Fruit fly (Drosophila melanogaster): Measurements from ENCODE around the gene CG6005.

Gene CG6005

dm6 chr3R:19010923-19011322 is 12.9 kb downstream of the CG6005 start:
- TF ChIP-seq tai (GFP tag; optimal IDR thresholded peaks at IDR 0.05) (no peak), Jra (GFP tag; optimal IDR thresholded peaks at IDR 0.05) (no peak), Rel (GFP tag; optimal IDR thresholded peaks at IDR 0.05) (no peak), Rel (tag; optimal IDR thresholded peaks at IDR 0.05) (no peak), usp (GFP tag; optimal IDR thresholded peaks at IDR 0.05) (no peak), Vsx2 (GFP tag; optimal IDR thresholded peaks at IDR 0.05; ENCODE audit: partially characterized antibody) (no peak), woc (GFP tag; optimal IDR thresholded peaks at IDR 0.05) (no peak), Dif (GFP tag; optimal IDR thresholded peaks at IDR 0.05; ENCODE audit: partially characterized antibody) (no peak), br (GFP tag; optimal IDR thresholded peaks at IDR 0.05) (no peak), brk (GFP tag; optimal IDR thresholded peaks at IDR 0.05) (no peak), h (GFP tag; optimal IDR thresholded peaks at IDR 0.05) (no peak), rgr (GFP tag; optimal IDR thresholded peaks at IDR 0.05) (no peak), GATAd (GFP tag; optimal IDR thresholded peaks at IDR 0.05) (no peak), jim (GFP tag; optimal IDR thresholded peaks at IDR 0.05) (no peak), Myc (optimal IDR thresholded peaks at IDR 0.05) (no peak), lola (GFP tag; optimal IDR thresholded peaks at IDR 0.05) (no peak), Dfd (GFP tag; optimal IDR thresholded peaks at IDR 0.05) (no peak)

- TF ChIP-seq sv (GFP tag; optimal IDR thresholded peaks at IDR 0.05) (no peak), Sp1 (GFP tag; optimal IDR thresholded peaks at IDR 0.05) (no peak), CG32264 (GFP tag; optimal IDR thresholded peaks at IDR 0.05) (no peak), dl (GFP tag; optimal IDR thresholded peaks at IDR 0.05; ENCODE audit: insufficient read depth in 1 of 2, partially characterized antibody in 2 of 2) (no peak), Hnf4 (GFP tag; optimal IDR thresholded peaks at IDR 0.05) (no peak), psq (GFP tag; optimal IDR thresholded peaks at IDR 0.05) (no peak), Jra (GFP tag; optimal IDR thresholded peaks at IDR 0.05) (no peak), jim (GFP tag; optimal IDR thresholded peaks at IDR 0.05) (no peak), ey (GFP tag; optimal IDR thresholded peaks at IDR 0.05) (no peak), Rel (GFP tag; optimal IDR thresholded peaks at IDR 0.05) (no peak), Rel (tag; optimal IDR thresholded peaks at IDR 0.05) (no peak), Mio (GFP tag; optimal IDR thresholded peaks at IDR 0.05) (no peak), sage (GFP tag; optimal IDR thresholded peaks at IDR 0.05) (no peak), Abd-B (GFP tag; optimal IDR thresholded peaks at IDR 0.05) (no peak), CrebA (GFP tag; optimal IDR thresholded peaks at IDR 0.05; ENCODE audit: borderline replicate concordance) (no peak), usp (GFP tag; optimal IDR thresholded peaks at IDR 0.05) (no peak), Dfd (GFP tag; optimal IDR thresholded peaks at IDR 0.05) (no peak), Hr78 (GFP tag; optimal IDR thresholded peaks at IDR 0.05) (no peak), HLH106 (tag; optimal IDR thresholded peaks at IDR 0.05) (no peak), Hr83 (GFP tag; optimal IDR thresholded peaks at IDR 0.05; ENCODE audit: poor library complexity, severe bottlenecking) (no peak), tai (GFP tag; optimal IDR thresholded peaks at IDR 0.05) (no peak)
Measured at dm6 chr3R:19001701-19002100, 22.1 kb downstream of the CG6005 start.

DNA sequence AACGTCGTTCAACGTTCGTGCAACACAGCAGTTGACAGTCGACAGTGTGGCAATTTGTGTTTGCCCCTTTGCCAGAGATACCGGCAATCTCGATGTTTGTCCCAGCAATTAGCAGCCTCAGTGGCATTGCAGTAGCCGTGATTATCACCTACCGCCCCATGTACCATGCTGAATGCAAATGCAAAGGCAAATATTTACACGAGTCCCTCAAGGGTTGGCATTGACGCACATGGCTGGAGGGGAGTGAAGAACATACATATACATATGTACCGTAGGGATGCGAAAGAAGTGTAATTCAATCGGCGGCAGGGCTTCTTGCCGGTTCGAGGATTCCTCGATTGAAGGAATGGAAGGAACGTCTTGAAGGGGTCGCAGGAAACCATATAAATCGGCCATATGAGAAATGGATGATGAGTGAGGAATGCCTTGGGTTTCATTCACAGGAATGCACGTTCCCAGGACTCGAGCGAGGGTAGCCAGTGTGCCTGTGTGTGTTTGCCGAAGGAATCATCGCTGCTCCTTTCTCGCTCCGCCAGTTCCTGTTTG is 23.9 kb downstream of the CG6005 start:
- TF ChIP-seq pan (optimal IDR thresholded peaks at IDR 0.05) (no peak), Hr78 (GFP tag; optimal IDR thresholded peaks at IDR 0.05) (no peak), usp (GFP tag; optimal IDR thresholded peaks at IDR 0.05) (no peak), ey (GFP tag; optimal IDR thresholded peaks at IDR 0.05) (no peak), tai (GFP tag; optimal IDR thresholded peaks at IDR 0.05) (no peak), Myc (optimal IDR thresholded peaks at IDR 0.05) (no peak), psq (GFP tag; optimal IDR thresholded peaks at IDR 0.05) (no peak), Hr83 (GFP tag; optimal IDR thresholded peaks at IDR 0.05; ENCODE audit: poor library complexity, severe bottlenecking) (no peak), CG9705 (GFP tag; optimal IDR thresholded peaks at IDR 0.05) (no peak), br (GFP tag; optimal IDR thresholded peaks at IDR 0.05) (no peak), jim (GFP tag; optimal IDR thresholded peaks at IDR 0.05) (no peak), Abd-B (GFP tag; optimal IDR thresholded peaks at IDR 0.05) (no peak), N (GFP tag; optimal IDR thresholded peaks at IDR 0.05) (no peak), Hnf4 (GFP tag; optimal IDR thresholded peaks at IDR 0.05) (no peak), Sp1 (GFP tag; optimal IDR thresholded peaks at IDR 0.05) (no peak), h (GFP tag; optimal IDR thresholded peaks at IDR 0.05) (no peak), Dfd (GFP tag; optimal IDR thresholded peaks at IDR 0.05) (no peak)

dm6 chr3R:18998370-18998769 is 25.5 kb downstream of the CG6005 start:
- no peak for TF ChIP-seq dl (GFP tag; optimal IDR thresholded peaks at IDR 0.05; ENCODE audit: insufficient read depth in 1 of 2, partially characterized antibody in 2 of 2)
